Worm (Caenorhabditis elegans) whole organism, L2 larva: Measurements from ENCODE around the gene atgp-2.

Experiments used
- R02D3.7 ChIP-seq: fragments of 150-350 bp; optimal IDR thresholded peaks from 2 replicates; lab custom pipeline; 2014; ENCODE audit warnings: missing biosample characterization, missing genetic modification characterization
- aly-2 ChIP-seq: fragments of 150-350 bp; optimal IDR thresholded peaks from 2 replicates; lab custom pipeline; 2014; ENCODE audit warnings: missing biosample characterization, missing genetic modification characterization
- elt-1 ChIP-seq: fragments of 150-350 bp; optimal IDR thresholded peaks from 2 replicates; lab custom pipeline; 2014; ENCODE audit warnings: missing biosample characterization, missing genetic modification characterization
- elt-3 ChIP-seq: sonication (generic microtip); optimal IDR thresholded peaks from 2 replicates; lab custom pipeline; 2017; ENCODE audit warnings: missing biosample characterization, missing genetic modification characterization
- fos-1 ChIP-seq: fragments of 150-350 bp; optimal IDR thresholded peaks from 2 replicates; lab custom pipeline; 2014; ENCODE audit warnings: missing biosample characterization, missing genetic modification characterization
- lin-11 ChIP-seq: fragments of 150-350 bp; sonication (generic microtip); optimal IDR thresholded peaks from 2 replicates; lab custom pipeline; 2014; ENCODE audit warnings: missing biosample characterization, missing genetic modification characterization, inconsistent platforms, mixed read lengths
- mdl-1 ChIP-seq, 2 experiments: fragments of 150-350 bp in 1 of 2; sonication (generic microtip) in 1 of 2; optimal IDR thresholded peaks; 2 replicates each; lab custom pipeline; 2017; ENCODE audit warnings: missing biosample characterization in 2 of 2, missing genetic modification characterization in 2 of 2
- nhr-23 ChIP-seq: fragments of 150-350 bp; optimal IDR thresholded peaks from 2 replicates; lab custom pipeline; 2014; ENCODE audit warnings: missing biosample characterization, missing genetic modification reagents, missing genetic modification characterization
- nhr-237 ChIP-seq: fragments of 150-350 bp; optimal IDR thresholded peaks from 2 replicates; lab custom pipeline; 2014; ENCODE audit warnings: missing biosample characterization, missing genetic modification characterization
- nhr-6 ChIP-seq: fragments of 150-350 bp; optimal IDR thresholded peaks from 2 replicates; lab custom pipeline; 2014; ENCODE audit warnings: missing biosample characterization, missing genetic modification characterization
- skn-1 ChIP-seq: sonication (generic microtip); optimal IDR thresholded peaks from 2 replicates; lab custom pipeline; 2017; ENCODE audit warnings: missing biosample characterization, missing genetic modification characterization
- snpc-4 ChIP-seq: fragments of 150-350 bp; optimal IDR thresholded peaks from 2 replicates; lab custom pipeline; 2014; ENCODE audit warnings: missing biosample characterization, missing genetic modification characterization
- unc-62 ChIP-seq: fragments of 150-350 bp; optimal IDR thresholded peaks from 2 replicates; lab custom pipeline; 2014; ENCODE audit warnings: missing biosample characterization, missing genetic modification reagents, missing genetic modification characterization
- ztf-11 ChIP-seq: sonication (generic microtip); optimal IDR thresholded peaks from 2 replicates; lab custom pipeline; 2017; ENCODE audit warnings: missing biosample characterization, missing genetic modification characterization

DNA sequence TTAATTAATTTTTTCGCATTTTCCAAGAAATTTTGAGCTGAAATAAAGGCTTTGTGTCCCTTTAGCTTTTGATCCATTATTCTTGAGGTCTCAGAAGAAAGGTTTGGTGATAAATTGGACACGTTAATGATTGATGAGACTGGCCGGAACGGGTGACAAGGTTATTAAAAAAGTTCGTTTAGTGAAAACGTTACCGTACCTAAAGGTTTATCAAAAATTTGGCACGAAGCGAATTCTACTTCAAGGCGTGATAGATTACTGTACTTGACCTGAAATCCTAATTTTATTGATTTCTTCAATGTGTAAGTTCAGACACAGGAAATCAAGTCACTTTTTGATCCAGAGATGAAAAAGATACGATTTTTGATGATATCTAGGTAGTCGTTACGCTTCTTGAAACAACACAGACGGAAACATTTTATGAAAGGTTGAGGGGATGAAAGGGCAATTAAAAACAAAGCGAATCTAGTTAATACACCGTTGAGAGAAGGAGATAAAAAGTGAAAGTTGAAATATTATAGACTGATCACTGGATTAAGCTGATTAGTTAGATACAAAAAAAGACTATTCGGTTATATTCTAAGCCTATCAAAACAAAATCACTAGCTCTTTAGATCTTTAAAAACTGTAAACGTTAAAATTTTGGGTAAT lies 33.3 kb downstream of the atgp-2 start:
- TF ChIP-seq elt-1 (tag; lab: Kevin White, UChicago) (no peak), fos-1 (tag; lab: Kevin White, UChicago) (no peak), ztf-11 (no peak), elt-3 (tag; lab: Kevin White, UChicago) (no peak), mdl-1 (tag; optimal IDR thresholded peaks at IDR 0.05; lab: Kevin White, UChicago) (no peak), nhr-23 (no peak), lin-11 (tag; lab: Kevin White, UChicago) (no peak), aly-2 (tag; lab: Kevin White, UChicago) (no peak), skn-1 (tag; lab: Kevin White, UChicago) (no peak), nhr-6 (tag; lab: Kevin White, UChicago) (no peak), nhr-237 (tag; lab: Kevin White, UChicago) (no peak), snpc-4 (tag; lab: Kevin White, UChicago) (no peak), R02D3.7 (tag; lab: Kevin White, UChicago) (no peak), unc-62 (GFP tag; lab: Kevin White, UChicago) (no peak)
